Fruit fly (Drosophila melanogaster) whole organism, wandering third instar larva: ENCODE results near the gene CG15199.

Experiments
- Abd-B ChIP-seq: fragments of >200 bp; optimal IDR thresholded peaks from 2 replicates; lab custom pipeline; 2017; ENCODE audit warnings: missing biosample characterization, missing genetic modification characterization
- CrebA ChIP-seq: fragments of 200-800 bp; sonication (Bioruptor generic); optimal IDR thresholded peaks from 2 replicates; lab custom pipeline; 2016; ENCODE audit warnings: missing biosample characterization, mild to moderate bottlenecking, missing genetic modification characterization, borderline replicate concordance
- Dfd ChIP-seq: fragments of >200 bp; optimal IDR thresholded peaks from 2 replicates; lab custom pipeline; 2017; ENCODE audit warnings: missing biosample characterization, missing genetic modification characterization
- Dif ChIP-seq: fragments of 200-275, 200-300 bp; sonication (Bioruptor generic); optimal IDR thresholded peaks from 2 replicates; lab custom pipeline; 2018; ENCODE audit warnings: missing biosample characterization, missing genetic modification characterization; ENCODE audit not compliant: partially characterized antibody
- GATAd ChIP-seq: sonication (Bioruptor generic); optimal IDR thresholded peaks from 2 replicates; lab custom pipeline; 2016; ENCODE audit warnings: missing biosample characterization, missing genetic modification characterization
- HLH106 ChIP-seq: fragments of 200-800 bp; optimal IDR thresholded peaks from 3 replicates; lab custom pipeline; 2019; ENCODE audit warnings: missing biosample characterization, mild to moderate bottlenecking, missing genetic modification characterization, moderate library complexity
- Hnf4 ChIP-seq: fragments of 200-800 bp; sonication (Bioruptor generic); optimal IDR thresholded peaks from 2 replicates; lab custom pipeline; 2016; ENCODE audit warnings: missing biosample characterization, mild to moderate bottlenecking, missing genetic modification characterization
- Hr78 ChIP-seq: fragments of >200 bp; optimal IDR thresholded peaks from 2 replicates; lab custom pipeline; 2017; ENCODE audit warnings: missing biosample characterization, missing genetic modification characterization
- Hr83 ChIP-seq: fragments of 200-300 bp; sonication (Bioruptor generic); optimal IDR thresholded peaks from 2 replicates; lab custom pipeline; 2016; ENCODE audit warnings: missing biosample characterization, mild to moderate bottlenecking, missing genetic modification characterization, moderate library complexity; ENCODE audit not compliant: poor library complexity, severe bottlenecking
- Myc ChIP-seq: fragments of >200 bp; optimal IDR thresholded peaks from 2 replicates; lab custom pipeline; 2017
- N ChIP-seq: fragments of >200 bp; optimal IDR thresholded peaks from 2 replicates; lab custom pipeline; 2018; ENCODE audit warnings: missing biosample characterization, missing external identifiers, missing genetic modification characterization
- OdsH ChIP-seq: fragments of 200-800 bp; sonication (Bioruptor generic); optimal IDR thresholded peaks from 2 replicates; lab custom pipeline; 2016; ENCODE audit warnings: missing biosample characterization, mild to moderate bottlenecking, missing genetic modification characterization
- Rel ChIP-seq, 2 experiments: fragments of 200-800 bp; sonication (Bioruptor generic) in 1 of 2; optimal IDR thresholded peaks; 2 replicates in 1 of 2; 3 replicates in 1 of 2; lab custom pipeline; 2016 to 2019; ENCODE audit warnings: mild to moderate bottlenecking in 2 of 2, missing biosample characterization in 2 of 2, missing genetic modification characterization in 2 of 2, moderate library complexity in 1 of 2
- Sp1 ChIP-seq: fragments of 200-800 bp; sonication (Bioruptor generic); optimal IDR thresholded peaks from 3 replicates; lab custom pipeline; 2019; ENCODE audit warnings: missing biosample characterization, mild to moderate bottlenecking, missing genetic modification characterization, moderate library complexity
- Vsx2 ChIP-seq: fragments of 200-300, 225-300 bp; sonication (Bioruptor generic); optimal IDR thresholded peaks from 2 replicates; lab custom pipeline; 2018; ENCODE audit warnings: missing biosample characterization, missing genetic modification characterization; ENCODE audit not compliant: partially characterized antibody
- br ChIP-seq: fragments of 200-800 bp; sonication (Bioruptor generic); optimal IDR thresholded peaks from 2 replicates; lab custom pipeline; 2016; ENCODE audit warnings: missing biosample characterization, missing genetic modification characterization
- brk ChIP-seq: fragments of 200-800 bp; sonication (Bioruptor generic); optimal IDR thresholded peaks from 2 replicates; lab custom pipeline; 2016; ENCODE audit warnings: missing biosample characterization, mild to moderate bottlenecking, missing genetic modification characterization
- dl ChIP-seq, 2 experiments: fragments of 175-275, 200-275 bp in 1 of 2; fragments of 200-275 bp in 1 of 2; sonication (Bioruptor generic); optimal IDR thresholded peaks; lab custom pipeline; 2018; ENCODE audit warnings: mild to moderate bottlenecking in 2 of 2, missing biosample characterization in 2 of 2, missing genetic modification characterization in 2 of 2, moderate library complexity in 2 of 2; ENCODE audit not compliant: partially characterized antibody in 2 of 2, insufficient read depth in 1 of 2
- dmrt93B ChIP-seq: fragments of 200-800 bp; sonication (Bioruptor generic); optimal IDR thresholded peaks from 2 replicates; lab custom pipeline; 2018; ENCODE audit warnings: missing biosample characterization, mild to moderate bottlenecking, missing genetic modification characterization
- ey ChIP-seq: fragments of 200-800 bp; sonication (Bioruptor generic); optimal IDR thresholded peaks from 2 replicates; lab custom pipeline; 2016; ENCODE audit warnings: missing biosample characterization, missing genetic modification characterization
- foxo ChIP-seq, 2 experiments: fragments of 200-800 bp; sonication (Bioruptor generic); optimal IDR thresholded peaks; 2 replicates in 1 of 2; 3 replicates in 1 of 2; lab custom pipeline; 2016 to 2017; ENCODE audit warnings: missing biosample characterization in 2 of 2, missing genetic modification characterization in 2 of 2
- fru ChIP-seq: fragments of 200-800 bp; sonication (Bioruptor generic); optimal IDR thresholded peaks from 3 replicates; lab custom pipeline; 2016; ENCODE audit warnings: missing biosample characterization, mild to moderate bottlenecking, missing genetic modification characterization
- h ChIP-seq: fragments of 200-800 bp; sonication (Bioruptor generic); optimal IDR thresholded peaks from 3 replicates; lab custom pipeline; 2016; ENCODE audit warnings: missing biosample characterization, mild to moderate bottlenecking, missing genetic modification characterization
- jim ChIP-seq: fragments of 175-275, 200-325 bp; sonication (Bioruptor generic); optimal IDR thresholded peaks from 2 replicates; lab custom pipeline; 2016; ENCODE audit warnings: missing biosample characterization, mild to moderate bottlenecking, missing genetic modification characterization
- lola ChIP-seq: fragments of >200 bp; optimal IDR thresholded peaks from 2 replicates; lab custom pipeline; 2017; ENCODE audit warnings: missing biosample characterization, missing genetic modification characterization
- pan ChIP-seq: fragments of >200 bp; optimal IDR thresholded peaks from 2 replicates; lab custom pipeline; 2017
- rgr ChIP-seq: fragments of 200-800 bp; sonication (Bioruptor generic); optimal IDR thresholded peaks from 3 replicates; lab custom pipeline; 2016; ENCODE audit warnings: missing biosample characterization, mild to moderate bottlenecking, missing genetic modification characterization
- sage ChIP-seq: fragments of 200-800 bp; sonication (Bioruptor generic); optimal IDR thresholded peaks from 2 replicates; lab custom pipeline; 2016; ENCODE audit warnings: missing biosample characterization, mild to moderate bottlenecking, missing genetic modification characterization
- sv ChIP-seq: fragments of 200-800 bp; sonication (Bioruptor generic); optimal IDR thresholded peaks from 3 replicates; lab custom pipeline; 2016; ENCODE audit warnings: missing biosample characterization, missing genetic modification characterization
- usp ChIP-seq: fragments of >200 bp; optimal IDR thresholded peaks from 2 replicates; lab custom pipeline; 2017; ENCODE audit warnings: missing biosample characterization, missing genetic modification characterization
- woc ChIP-seq: sonication (Bioruptor generic); optimal IDR thresholded peaks from 2 replicates; lab custom pipeline; 2016; ENCODE audit warnings: missing biosample characterization, mild to moderate bottlenecking, missing genetic modification characterization

The CG15199 gene

DNA sequence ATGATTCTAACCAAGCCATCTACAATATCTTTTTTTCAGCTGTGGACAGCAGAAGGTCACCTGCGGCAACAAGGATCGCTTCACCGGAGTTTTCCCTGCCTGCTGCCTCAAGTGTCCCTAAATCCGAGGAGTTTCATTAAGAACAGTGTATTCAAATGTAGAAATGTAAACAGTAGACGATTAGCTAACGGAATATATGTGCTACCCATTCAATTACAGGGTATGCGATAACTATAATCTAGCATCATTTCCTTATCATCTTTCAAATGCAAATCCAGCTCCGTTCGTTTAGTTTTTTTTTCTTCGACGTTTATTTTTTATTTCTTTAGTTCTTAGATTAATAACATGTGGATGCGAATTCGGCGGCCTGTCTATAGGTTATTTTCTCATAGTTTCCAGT, 2.9 kb upstream of the CG15199 start:
- no peak for TF ChIP-seq OdsH (GFP tag; lab: Kevin White, UChicago)
- no peak for TF ChIP-seq Rel (GFP tag; optimal IDR thresholded peaks at IDR 0.05; lab: Kevin White, UChicago)
- TF ChIP-seq Rel (tag; optimal IDR thresholded peaks at IDR 0.05; lab: Kevin White, UChicago), result no peak
- no peak for TF ChIP-seq N (GFP tag; lab: Kevin White, UChicago)
- TF ChIP-seq lola (GFP tag; lab: Kevin White, UChicago), result no peak
- no peak for TF ChIP-seq ey (GFP tag; lab: Kevin White, UChicago)
- no peak for TF ChIP-seq usp
- no peak for TF ChIP-seq Myc
- TF ChIP-seq Hr83 (GFP tag; lab: Kevin White, UChicago), result no peak
- no peak for TF ChIP-seq pan (lab: Kevin White, UChicago)
- no peak for TF ChIP-seq Abd-B
- TF ChIP-seq Dif (GFP tag; lab: Kevin White, UChicago), result no peak
- TF ChIP-seq brk (GFP tag; lab: Kevin White, UChicago), result no peak
- TF ChIP-seq Sp1, result no peak
- TF ChIP-seq Dfd (GFP tag; lab: Kevin White, UChicago), result no peak
- TF ChIP-seq, all 38 proteins: peak for 0

DNA sequence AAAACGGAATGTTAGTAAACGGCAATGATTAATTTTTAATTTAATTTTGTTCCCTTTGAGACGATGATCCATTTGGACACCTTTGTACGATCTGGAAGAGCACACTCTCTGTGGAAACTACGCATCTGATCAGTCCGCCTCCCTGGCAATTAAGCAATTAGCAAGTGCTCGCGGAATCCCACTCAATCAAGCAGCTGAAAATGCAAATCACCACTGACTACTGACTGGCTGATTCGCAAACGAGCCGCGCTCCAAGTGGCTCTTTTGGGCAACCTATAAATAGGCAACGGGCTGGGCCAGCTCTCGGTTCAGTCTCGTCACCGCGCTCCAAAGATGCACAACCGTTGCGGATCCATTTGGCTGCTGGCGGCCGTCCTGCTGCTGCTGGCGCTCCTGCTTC, 2.2 kb upstream of the CG15199 start, which contains the start of gene CG15201:
Gene CG15201 (plus strand): TSS at position 301 of the 400 bp plus-strand sequence.
- TF ChIP-seq ey (GFP tag; lab: Kevin White, UChicago) (no peak), GATAd (GFP tag; lab: Kevin White, UChicago) (no peak), lola (GFP tag; lab: Kevin White, UChicago) (no peak), dmrt93B (GFP tag; lab: Kevin White, UChicago) (no peak)

DNA sequence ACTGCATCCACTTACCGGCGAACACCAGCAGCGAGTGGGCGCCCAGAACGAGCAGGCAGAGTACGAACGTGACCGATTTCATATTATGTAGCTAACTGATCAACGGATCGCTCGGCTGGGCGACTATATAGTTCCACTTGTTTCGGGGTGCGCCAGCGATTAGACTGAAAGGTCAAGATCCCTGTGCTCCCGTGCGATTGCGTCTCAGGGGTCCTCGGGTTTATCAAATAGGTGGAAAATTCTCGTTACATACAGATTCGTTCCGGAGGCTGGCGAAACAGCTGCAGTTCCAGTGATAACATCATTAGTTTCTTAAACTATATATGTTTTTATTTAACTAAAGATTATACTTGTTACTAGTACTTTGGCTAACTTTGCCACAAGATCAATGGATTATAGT, 1.5 kb downstream of the CG15199 start, which contains the start of gene ssp7:
Gene ssp7 (minus strand): TSS at position 101 of the 400 bp plus-strand sequence.
- TF ChIP-seq jim, result no peak

DNA sequence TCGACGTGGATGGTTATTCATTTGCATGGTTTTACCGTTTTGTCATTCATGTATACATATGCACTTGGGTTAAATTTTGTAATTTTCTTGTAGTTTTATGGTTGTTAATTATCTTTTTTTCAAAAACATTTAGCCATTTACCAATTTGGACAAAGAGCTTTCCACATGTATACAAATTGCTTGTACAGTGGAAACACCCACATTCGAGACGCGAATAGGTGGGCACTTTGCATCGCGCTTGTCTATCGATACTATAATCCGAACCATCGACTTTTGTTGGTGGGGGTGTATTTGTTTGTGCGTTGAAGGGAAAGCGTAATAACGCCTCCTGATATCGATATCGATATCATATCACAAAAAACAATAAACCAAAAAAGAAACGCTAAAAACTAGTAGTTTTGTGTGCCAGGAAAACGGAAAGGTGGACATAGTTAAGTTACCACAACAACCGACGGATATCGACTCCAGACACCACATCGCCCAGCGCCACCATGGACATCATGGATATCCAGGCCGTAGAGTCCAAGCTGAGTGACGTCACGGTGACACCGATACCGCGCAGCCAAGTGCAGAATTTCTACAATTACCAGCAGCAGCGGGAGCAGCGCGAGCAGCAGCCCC, 4.0 kb downstream of the CG15199 start, which contains the start of gene CDK2AP1:
Gene CDK2AP1 (plus strand): TSS at position 294 of the 621 bp plus-strand sequence.
- TF ChIP-seq N (GFP tag; lab: Kevin White, UChicago) (peak; percentile 82), Rel (GFP tag; optimal IDR thresholded peaks at IDR 0.05; lab: Kevin White, UChicago) (no peak), Rel (tag; optimal IDR thresholded peaks at IDR 0.05; lab: Kevin White, UChicago) (peak; percentile 15), jim (no peak), brk (GFP tag; lab: Kevin White, UChicago) (no peak), Dfd (GFP tag; lab: Kevin White, UChicago) (no peak), Myc (no peak), woc (peak; percentile 53), Hr78 (peak; percentile 75), pan (lab: Kevin White, UChicago) (no peak), h (GFP tag; lab: Kevin White, UChicago) (peak; percentile 5), HLH106 (peak; percentile 25)

DNA sequence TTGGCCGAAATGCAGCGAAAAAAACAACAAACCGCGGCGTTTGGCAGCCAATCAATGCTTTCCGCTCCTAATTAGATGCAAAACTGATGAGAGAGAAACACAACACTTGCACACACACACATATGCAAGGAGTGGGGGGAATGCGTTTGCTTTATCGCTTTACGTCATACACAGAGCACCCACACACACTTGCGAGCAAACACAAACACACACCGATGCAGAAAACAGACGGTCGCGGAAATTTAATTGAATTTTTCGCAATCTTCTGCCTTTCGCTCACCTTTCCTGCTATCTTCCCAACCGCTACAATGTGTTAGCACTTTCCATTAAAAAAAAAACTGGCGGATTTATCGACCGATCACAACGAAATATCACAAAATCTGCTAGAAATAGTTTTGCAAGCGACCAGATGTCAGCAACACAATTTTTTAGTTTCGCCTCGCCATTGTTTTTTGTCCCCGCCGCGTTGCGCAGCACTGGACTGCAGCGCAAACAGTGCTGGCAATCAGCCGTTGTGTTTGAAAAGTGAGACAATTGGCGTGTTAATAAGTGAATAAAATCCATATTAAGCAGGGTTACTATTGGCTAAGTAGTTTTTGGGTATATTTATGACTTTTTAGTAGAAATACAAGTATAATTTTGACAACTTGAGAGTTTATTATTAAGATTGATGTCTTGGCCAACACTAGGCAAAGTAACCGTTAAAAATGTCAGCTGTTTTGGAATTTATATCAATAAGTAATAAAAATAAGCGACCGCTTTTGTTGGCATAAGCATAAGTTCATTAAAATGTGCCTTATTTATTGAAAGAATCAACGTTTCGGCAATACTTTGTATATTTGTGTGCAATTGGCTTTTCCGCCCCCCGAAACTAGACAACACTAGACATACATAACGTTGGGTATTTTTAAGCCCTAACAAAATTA, 4.8 kb downstream of the CG15199 start, which contains the start of gene Klp10A:
Gene Klp10A (minus strand): TSS at position 532 of the 926 bp plus-strand sequence.
- TF ChIP-seq Dfd (GFP tag; lab: Kevin White, UChicago) (no peak), rgr (GFP tag; lab: Kevin White, UChicago) (peak; percentile 51), Myc (peak; percentile 25), Rel (GFP tag; optimal IDR thresholded peaks at IDR 0.05; lab: Kevin White, UChicago) (no peak), Rel (tag; optimal IDR thresholded peaks at IDR 0.05; lab: Kevin White, UChicago) (peak; percentile 22), OdsH (GFP tag; lab: Kevin White, UChicago) (no peak), Hr83 (GFP tag; lab: Kevin White, UChicago) (no peak), foxo (GFP tag; optimal IDR thresholded peaks at IDR 0.05; lab: Kevin White, UChicago) (peak in 1 of 2 experiments; percentile 56), h (GFP tag; lab: Kevin White, UChicago) (no peak), woc (no peak), br (GFP tag; lab: Kevin White, UChicago) (peak; percentile 21), Vsx2 (GFP tag; lab: Kevin White, UChicago) (no peak), Hnf4 (no peak), CrebA (no peak), fru (peak; percentile 36), Abd-B (no peak), sage (GFP tag; lab: Kevin White, UChicago) (no peak), sv (GFP tag; lab: Kevin White, UChicago) (no peak), usp (no peak), N (GFP tag; lab: Kevin White, UChicago) (peak; percentile 28), dl (GFP tag; optimal IDR thresholded peaks at IDR 0.05; lab: Kevin White, UChicago; ENCODE audit: insufficient read depth in 1 of 2, partially characterized antibody in 2 of 2) (no peak), brk (GFP tag; lab: Kevin White, UChicago) (no peak), Hr78 (no peak), HLH106 (peak; percentile 38), pan (lab: Kevin White, UChicago) (no peak), lola (GFP tag; lab: Kevin White, UChicago) (no peak)
- TF ChIP-seq, all 38 proteins: peak for 8
